Worm (Caenorhabditis elegans) whole organism, L1 larva: ENCODE data around the gene swd-2.2.
A peak's percentile ranks its signal among the peaks of the same experiment; 100 is the strongest.

ENCODE experiments used
- C16A3.4 ChIP-seq: fragments of 150-350 bp; optimal IDR thresholded peaks from 2 replicates; lab custom pipeline; 2014; ENCODE audit warnings: missing biosample characterization, missing genetic modification characterization
- F16B12.6 ChIP-seq: fragments of 150-350 bp; optimal IDR thresholded peaks from 2 replicates; lab custom pipeline; 2014; ENCODE audit warnings: missing biosample characterization, missing genetic modification characterization
- aha-1 ChIP-seq: fragments of 150-350 bp; optimal IDR thresholded peaks from 2 replicates; lab custom pipeline; 2014; ENCODE audit warnings: missing biosample characterization, missing genetic modification characterization
- alr-1 ChIP-seq: fragments of 200-800 bp; sonication (Bioruptor generic); optimal IDR thresholded peaks from 2 replicates; lab custom pipeline; 2018; ENCODE audit warnings: borderline replicate concordance, mild to moderate bottlenecking, missing genetic modification characterization, missing compliant biosample characterization
- blmp-1 ChIP-seq: fragments of 150-350 bp; optimal IDR thresholded peaks from 2 replicates; lab custom pipeline; 2014; ENCODE audit warnings: missing biosample characterization, missing genetic modification characterization
- ceh-8 ChIP-seq: fragments of 200-800 bp; sonication (Bioruptor generic); optimal IDR thresholded peaks from 2 replicates; lab custom pipeline; 2018; ENCODE audit warnings: mild to moderate bottlenecking, missing genetic modification characterization, moderate library complexity, missing compliant biosample characterization
- dsc-1 ChIP-seq: sonication (generic microtip); optimal IDR thresholded peaks from 2 replicates; lab custom pipeline; 2016; ENCODE audit warnings: mild to moderate bottlenecking, missing genetic modification characterization, missing compliant biosample characterization
- efl-1 ChIP-seq, 4 experiments: fragments of 150-350 bp; optimal IDR thresholded peaks in 3 of 4; peaks in 1 of 4; 1 replicate in 1 of 4; 2 replicates in 3 of 4; lab custom pipeline; 2014; ENCODE audit warnings: missing biosample characterization in 2 of 4, missing genetic modification characterization in 2 of 4, missing genetic modification reagents in 2 of 4
- elt-2 ChIP-seq: sonication (generic microtip); optimal IDR thresholded peaks from 2 replicates; lab custom pipeline; 2016; ENCODE audit warnings: missing genetic modification characterization, mild to moderate bottlenecking, inconsistent platforms, missing compliant biosample characterization, missing genetic modification reagents
- elt-3 ChIP-seq, 6 experiments: fragments of 150-350 bp in 1 of 6; sonication (generic microtip); optimal IDR thresholded peaks; 2 replicates each; lab custom pipeline; 2017 to 2018; ENCODE audit warnings: missing biosample characterization in 6 of 6, missing genetic modification characterization in 6 of 6, inconsistent platforms in 1 of 6
- ets-5 ChIP-seq: fragments of 200-800 bp; sonication (Bioruptor generic); IDR thresholded peaks from 2 replicates; pipeline ENCODE4 v1.3.6; 2022; ENCODE audit warnings: missing genetic modification characterization, missing compliant biosample characterization
- fkh-4 ChIP-seq: sonication (generic microtip); optimal IDR thresholded peaks from 2 replicates; lab custom pipeline; 2016; ENCODE audit warnings: missing compliant biosample characterization, missing genetic modification characterization, borderline replicate concordance
- fkh-8 ChIP-seq: sonication (generic microtip); optimal IDR thresholded peaks from 2 replicates; lab custom pipeline; 2016; ENCODE audit warnings: mild to moderate bottlenecking, missing genetic modification characterization, missing compliant biosample characterization
- fos-1 ChIP-seq: fragments of 150-350 bp; optimal IDR thresholded peaks from 2 replicates; lab custom pipeline; 2014; ENCODE audit warnings: missing biosample characterization, missing genetic modification characterization
- hpl-2 ChIP-seq: fragments of 150-350 bp; optimal IDR thresholded peaks from 2 replicates; lab custom pipeline; 2014; ENCODE audit warnings: missing biosample characterization, missing genetic modification reagents, missing genetic modification characterization
- jun-1 ChIP-seq: fragments of 150-350 bp; optimal IDR thresholded peaks from 2 replicates; lab custom pipeline; 2014; ENCODE audit warnings: missing biosample characterization, missing genetic modification reagents, missing genetic modification characterization
- lin-13 ChIP-seq: fragments of 150-350 bp; optimal IDR thresholded peaks from 2 replicates; lab custom pipeline; 2014; ENCODE audit warnings: missing biosample characterization, missing genetic modification reagents, missing genetic modification characterization
- lin-14 ChIP-seq: fragments of 200-800 bp; sonication (Bioruptor generic); optimal IDR thresholded peaks from 2 replicates; lab custom pipeline; 2018; ENCODE audit warnings: mild to moderate bottlenecking, missing genetic modification characterization, moderate library complexity, missing compliant biosample characterization
- lin-15B ChIP-seq: fragments of 150-350 bp; sonication (generic microtip); optimal IDR thresholded peaks from 3 replicates; lab custom pipeline; 2014; ENCODE audit warnings: missing biosample characterization, missing genetic modification characterization
- lin-39 ChIP-seq: fragments of 150-350 bp; optimal IDR thresholded peaks from 2 replicates; lab custom pipeline; 2014; ENCODE audit warnings: missing biosample characterization, missing genetic modification reagents, missing genetic modification characterization
- mdl-1 ChIP-seq, 2 experiments: fragments of 150-350 bp; optimal IDR thresholded peaks; 2 replicates each; lab custom pipeline; 2014 to 2017; ENCODE audit warnings: missing biosample characterization in 2 of 2, missing genetic modification characterization in 2 of 2, inconsistent platforms in 1 of 2
- nhr-85 ChIP-seq: sonication (generic microtip); peaks from one replicate; lab custom pipeline; 2016; ENCODE audit warnings: missing genetic modification characterization, inconsistent platforms, missing compliant biosample characterization
- nhr-90 ChIP-seq: sonication (generic microtip); optimal IDR thresholded peaks from 2 replicates; lab custom pipeline; 2016; ENCODE audit warnings: mild to moderate bottlenecking, missing genetic modification characterization, missing compliant biosample characterization; ENCODE audit not compliant: poor library complexity
- sptf-1 ChIP-seq: fragments of 150-350 bp; optimal IDR thresholded peaks from 2 replicates; lab custom pipeline; 2014; ENCODE audit warnings: missing biosample characterization, missing genetic modification characterization
- sup-37 ChIP-seq: fragments of 200-800 bp; sonication (Bioruptor generic); optimal IDR thresholded peaks from 2 replicates; lab custom pipeline; 2018; ENCODE audit warnings: mild to moderate bottlenecking, missing genetic modification characterization, missing compliant biosample characterization
- swsn-7 ChIP-seq: sonication (generic microtip); optimal IDR thresholded peaks from 2 replicates; lab custom pipeline; 2016; ENCODE audit warnings: missing genetic modification characterization, missing compliant biosample characterization
- tbx-2 ChIP-seq: sonication (generic microtip); optimal IDR thresholded peaks from 2 replicates; lab custom pipeline; 2016; ENCODE audit warnings: missing genetic modification characterization, missing compliant biosample characterization
- unc-30 ChIP-seq: sonication (generic microtip); optimal IDR thresholded peaks from 2 replicates; lab custom pipeline; 2017; ENCODE audit warnings: missing biosample characterization, missing genetic modification characterization
- vab-15 ChIP-seq: sonication (generic microtip); optimal IDR thresholded peaks from 2 replicates; lab custom pipeline; 2017; ENCODE audit warnings: missing genotype, mild to moderate bottlenecking, missing genetic modification characterization, missing compliant biosample characterization
- xbp-1 ChIP-seq: sonication (generic microtip); optimal IDR thresholded peaks from 2 replicates; lab custom pipeline; 2016; ENCODE audit warnings: missing genetic modification characterization, missing compliant biosample characterization
- zip-4 ChIP-seq: fragments of 200-800 bp; sonication (Bioruptor generic); optimal IDR thresholded peaks from 2 replicates; lab custom pipeline; 2018; ENCODE audit warnings: mild to moderate bottlenecking, missing genetic modification characterization, moderate library complexity, missing compliant biosample characterization
- ztf-11 ChIP-seq, 2 experiments: sonication (generic microtip); optimal IDR thresholded peaks; 2 replicates each; lab custom pipeline; 2016 to 2017; ENCODE audit warnings: missing genetic modification characterization in 2 of 2, missing biosample characterization in 1 of 2, missing compliant biosample characterization in 1 of 2

swd-2.2 gene

DNA sequence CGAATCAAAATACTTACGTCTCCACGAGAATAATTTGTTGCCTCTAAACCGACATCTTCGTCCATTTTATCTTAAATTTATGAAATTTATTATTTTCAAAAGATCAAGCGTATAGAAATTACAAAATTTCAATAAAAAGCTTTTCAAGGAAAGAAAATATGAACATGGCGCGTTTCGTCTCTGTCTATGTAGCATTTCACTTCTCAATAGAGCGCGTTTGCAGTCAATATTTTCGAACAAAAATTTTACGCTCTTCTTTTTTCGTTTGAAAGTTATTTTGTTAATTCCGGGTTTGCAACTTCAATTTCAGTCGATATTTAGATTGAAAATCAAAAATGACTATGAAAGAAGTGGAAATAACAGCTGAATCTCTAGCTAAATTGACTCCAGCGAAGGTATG, at the start of gene swd-2.2, which contains the start of gene hcf-1 (continued):
- no peak for TF ChIP-seq hpl-2 (GFP tag; lab: Kevin White, UChicago)
- no peak for TF ChIP-seq lin-39 (tag; lab: Kevin White, UChicago)
- no peak for TF ChIP-seq fkh-4
- TF ChIP-seq vab-15 (tag; lab: Kevin White, UChicago), result no peak
- TF ChIP-seq ceh-8 (GFP tag; lab: Kevin White, UChicago), result no peak
- no peak for TF ChIP-seq nhr-90
- no peak for TF ChIP-seq ztf-11 (tag; optimal IDR thresholded peaks at IDR 0.05; lab: Kevin White, UChicago)
- TF ChIP-seq lin-15B (tag; lab: Kevin White, UChicago), result peak; percentile 39
- no peak for TF ChIP-seq unc-30 (tag; lab: Kevin White, UChicago)
- no peak for TF ChIP-seq jun-1 (tag; lab: Kevin White, UChicago)
- TF ChIP-seq sptf-1 (tag; lab: Kevin White, UChicago), result no peak
- no peak for TF ChIP-seq ets-5 (GFP tag; lab: Robert Waterston, UW)
- TF ChIP-seq alr-1, result no peak
- no peak for TF ChIP-seq sup-37 (GFP tag; lab: Kevin White, UChicago)
- TF ChIP-seq C16A3.4 (tag; lab: Kevin White, UChicago), result peak; percentile 61

DNA sequence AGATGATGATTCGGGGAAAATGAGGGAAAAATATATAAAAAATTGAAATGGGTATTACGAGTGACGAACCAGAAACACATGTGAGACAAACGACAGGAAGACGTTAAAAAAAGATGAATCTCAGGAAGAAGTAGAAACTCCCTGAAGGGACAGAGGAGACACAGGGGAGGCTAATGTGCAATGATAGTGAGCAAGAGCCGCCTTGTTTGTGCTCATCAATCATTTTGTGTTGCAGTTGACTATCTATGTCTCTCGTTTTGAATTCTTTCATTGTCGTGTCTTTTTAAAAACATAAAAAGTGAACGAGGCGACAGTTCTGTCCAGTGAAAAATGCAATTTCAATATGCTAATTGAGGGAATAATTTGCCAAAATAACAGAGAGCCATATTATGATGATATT, 49.3 kb upstream of the swd-2.2 start:
- TF ChIP-seq lin-13 (GFP tag; lab: Kevin White, UChicago) (no peak), fos-1 (tag; lab: Kevin White, UChicago) (no peak), efl-1 (optimal IDR thresholded peaks at IDR 0.05; lab: Kevin White, UChicago) (no peak), efl-1 (GFP tag; optimal IDR thresholded peaks at IDR 0.05 in 1 of 2; lab: Kevin White, UChicago) (no peak), mdl-1 (tag; optimal IDR thresholded peaks at IDR 0.05; lab: Kevin White, UChicago) (no peak), blmp-1 (no peak), tbx-2 (tag; lab: Kevin White, UChicago) (no peak), aha-1 (tag; lab: Kevin White, UChicago) (no peak), nhr-85 (tag; lab: Kevin White, UChicago) (no peak), dsc-1 (tag; lab: Kevin White, UChicago) (peak; percentile 26), lin-14 (peak; percentile 32), F16B12.6 (no peak), xbp-1 (tag; lab: Kevin White, UChicago) (no peak), hpl-2 (GFP tag; lab: Kevin White, UChicago) (no peak), swsn-7 (tag; lab: Kevin White, UChicago) (no peak)

- no peak for TF ChIP-seq sup-37 (GFP tag; lab: Kevin White, UChicago)
- peak; percentile 58 for TF ChIP-seq elt-2 (tag; lab: Kevin White, UChicago)
These were observed 47.9 kb upstream of the swd-2.2 start, which contains the start of gene C50F7.5 for ce11 chrIV:7726325-7726724. TSS of gene C50F7.5 (plus strand) at chrIV:7726719.

DNA sequence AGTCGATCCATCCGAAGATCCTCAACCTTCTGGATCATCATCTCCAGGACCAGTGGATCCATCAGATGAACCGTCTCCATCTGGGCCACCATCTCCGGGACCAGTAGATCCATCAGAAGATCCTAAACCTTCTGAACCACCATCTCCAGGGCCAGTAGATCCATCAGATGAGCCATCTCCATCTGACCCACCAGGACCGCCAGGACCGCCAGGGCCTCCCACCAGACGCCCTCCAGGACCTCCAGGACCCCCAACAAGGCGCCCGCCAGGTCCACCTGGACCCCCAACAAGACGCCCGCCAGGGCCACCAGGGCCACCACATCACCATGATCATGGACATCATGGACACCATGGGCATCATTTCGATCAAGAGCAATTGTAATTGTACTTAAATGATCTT, 47.0 kb upstream of the swd-2.2 start:
- TF ChIP-seq elt-3 (tag; optimal IDR thresholded peaks at IDR 0.05; lab: Kevin White, UChicago), result no peak
- TF ChIP-seq efl-1 (optimal IDR thresholded peaks at IDR 0.05; lab: Kevin White, UChicago), result no peak
- peak in 1 of 2 experiments; percentile 25 for TF ChIP-seq efl-1 (GFP tag; optimal IDR thresholded peaks at IDR 0.05 in 1 of 2; lab: Kevin White, UChicago)

ce11 chrIV:7728402-7728963, 45.7 kb upstream of the swd-2.2 start, which contains the start of gene sucg-1:
TSS of gene sucg-1 (plus strand) at chrIV:7728913.
- TF ChIP-seq efl-1 (optimal IDR thresholded peaks at IDR 0.05; lab: Kevin White, UChicago), result no peak
- peak in 1 of 2 experiments; percentile 53 for TF ChIP-seq efl-1 (GFP tag; optimal IDR thresholded peaks at IDR 0.05 in 1 of 2; lab: Kevin White, UChicago)
- no peak for TF ChIP-seq fkh-8 (tag; lab: Kevin White, UChicago)
- TF ChIP-seq swsn-7 (tag; lab: Kevin White, UChicago), result no peak
- TF ChIP-seq zip-4 (GFP tag; lab: Kevin White, UChicago), result peak; percentile 51
- TF ChIP-seq, all 84 proteins: peak for 2
